Fruit fly (Drosophila melanogaster): ENCODE measurements around the gene emb.

emb gene

dm6 chr2L:8365701-8366643 is 37.4 kb upstream of the emb start, which contains the start of gene Pp2A-29B:
Pp2A-29B (plus strand) TSS chr2L:8366038.
- TF ChIP-seq CG9139 (GFP tag; optimal IDR thresholded peaks at IDR 0.05) (no peak), Hr39 (GFP tag; optimal IDR thresholded peaks at IDR 0.05) (peak; percentile 48), Met (GFP tag; optimal IDR thresholded peaks at IDR 0.05) (peak; percentile 40), CG6276 (GFP tag; optimal IDR thresholded peaks at IDR 0.05) (no peak), fkh (GFP tag; optimal IDR thresholded peaks at IDR 0.05) (peak; percentile 75), Eip93F (GFP tag; optimal IDR thresholded peaks at IDR 0.05) (no peak), CG10669 (GFP tag; optimal IDR thresholded peaks at IDR 0.05) (peak; percentile 19), salr (GFP tag; optimal IDR thresholded peaks at IDR 0.05) (no peak), achi (GFP tag; optimal IDR thresholded peaks at IDR 0.05) (peak; percentile 92), Sox102F (GFP tag; optimal IDR thresholded peaks at IDR 0.05) (peak; percentile 42), Sox15 (GFP tag; optimal IDR thresholded peaks at IDR 0.05) (no peak), spab (GFP tag; optimal IDR thresholded peaks at IDR 0.05) (no peak), acj6 (GFP tag; optimal IDR thresholded peaks at IDR 0.05) (peak; percentile 15), Blimp-1 (GFP tag; optimal IDR thresholded peaks at IDR 0.05) (no peak), CG6808 (GFP tag; optimal IDR thresholded peaks at IDR 0.05) (no peak), CG8119 (GFP tag; IDR thresholded peaks at IDR 0.05) (no peak), fd85E (GFP tag; optimal IDR thresholded peaks at IDR 0.05) (no peak), topi (GFP tag; optimal IDR thresholded peaks at IDR 0.05) (peak; percentile 39), CG11902 (GFP tag; optimal IDR thresholded peaks at IDR 0.05) (peak; percentile 38), OdsH (GFP tag; optimal IDR thresholded peaks at IDR 0.05) (peak; percentile 36), CG8319 (GFP tag; optimal IDR thresholded peaks at IDR 0.05) (no peak), Hr4 (GFP tag; optimal IDR thresholded peaks at IDR 0.05) (peak; percentile 44), vri (GFP tag; optimal IDR thresholded peaks at IDR 0.05) (peak; percentile 27), CG6854 (GFP tag; optimal IDR thresholded peaks at IDR 0.05) (no peak), CG3919 (GFP tag; optimal IDR thresholded peaks at IDR 0.05) (no peak), lz (GFP tag; optimal IDR thresholded peaks at IDR 0.05) (peak; percentile 55), Eip75B (GFP tag; optimal IDR thresholded peaks at IDR 0.05) (peak; percentile 31), CG6163 (GFP tag; IDR thresholded peaks at IDR 0.05) (0 out of 3 replicates have a peak, but pooled peaks have one; percentile 6), CG6792 (GFP tag; optimal IDR thresholded peaks at IDR 0.05) (no peak), CG10631 (GFP tag; optimal IDR thresholded peaks at IDR 0.05) (peak; percentile 45), fd59A (GFP tag; optimal IDR thresholded peaks at IDR 0.05) (no peak), CG7368 (GFP tag; optimal IDR thresholded peaks at IDR 0.05) (no peak), CG1621 (tag; optimal IDR thresholded peaks at IDR 0.05) (no peak), CG34406 (GFP tag; optimal IDR thresholded peaks at IDR 0.05) (no peak), esn (GFP tag; optimal IDR thresholded peaks at IDR 0.05) (peak; percentile 54), dac (GFP tag; optimal IDR thresholded peaks at IDR 0.05) (no peak), CG8632 (GFP tag; optimal IDR thresholded peaks at IDR 0.05) (no peak), ss (GFP tag; optimal IDR thresholded peaks at IDR 0.05) (peak in 1 of 2 experiments; percentile 48), CG15336 (GFP tag; IDR thresholded peaks at IDR 0.05) (no peak), svp (GFP tag) (peak; percentile 82), dsx (GFP tag; optimal IDR thresholded peaks at IDR 0.05; ENCODE audit: poor library complexity, severe bottlenecking) (no peak), cyc (GFP tag; optimal IDR thresholded peaks at IDR 0.05) (peak; percentile 10), CG16779 (tag; optimal IDR thresholded peaks at IDR 0.05) (no peak), CG31627 (GFP tag; optimal IDR thresholded peaks at IDR 0.05) (peak; percentile 42), CG4318 (GFP tag; optimal IDR thresholded peaks at IDR 0.05) (no peak), pdm3 (GFP tag; optimal IDR thresholded peaks at IDR 0.05) (peak; percentile 46), Smox (GFP tag; optimal IDR thresholded peaks at IDR 0.05) (peak; percentile 58), Ets21C (GFP tag; optimal IDR thresholded peaks at IDR 0.05) (peak; percentile 50), eg (GFP tag; IDR thresholded peaks at IDR 0.05) (no peak), Sox14 (GFP tag; optimal IDR thresholded peaks at IDR 0.05) (no peak)

Measured in whole organism, prepupa.